Worm (Caenorhabditis elegans) whole organism, L4 larva: ENCODE data around the gene F36H12.3.

ENCODE experiments used
- D1046.2 ChIP-seq: fragments of 200-800 bp; sonication (Bioruptor generic); IDR thresholded peaks from 2 replicates; pipeline ENCODE4 v1.3.6; 2022; ENCODE audit warnings: missing genetic modification characterization, missing compliant biosample characterization
- Y75B8A.6 ChIP-seq: fragments of 200-800 bp; sonication (Bioruptor generic); IDR thresholded peaks from 2 replicates; pipeline ENCODE4 v1.3.6; 2022; ENCODE audit warnings: missing genetic modification reagents, missing genetic modification characterization, missing compliant biosample characterization
- ZK546.5 ChIP-seq, 2 experiments: sonication (generic microtip); optimal IDR thresholded peaks; 2 replicates each; lab custom pipeline; 2017; ENCODE audit warnings: missing biosample characterization in 2 of 2, missing genetic modification characterization in 2 of 2
- aha-1 ChIP-seq: fragments of 150-350 bp; peaks from one replicate; lab custom pipeline; 2014; ENCODE audit warnings: missing biosample characterization, missing genetic modification characterization
- arid-1 ChIP-seq: fragments of 200-800 bp; sonication (Bioruptor generic); conservative IDR thresholded peaks from 2 replicates; pipeline ENCODE4 v1.3.6; 2022; ENCODE audit warnings: missing genetic modification reagents, missing genetic modification characterization, missing compliant biosample characterization
- ceh-28 ChIP-seq: fragments of 150-350 bp; optimal IDR thresholded peaks from 2 replicates; lab custom pipeline; 2014; ENCODE audit warnings: missing biosample characterization, missing genetic modification reagents, missing genetic modification characterization
- ceh-32 ChIP-seq: sonication (generic microtip); optimal IDR thresholded peaks from 2 replicates; lab custom pipeline; 2016; ENCODE audit warnings: mild to moderate bottlenecking, missing genetic modification characterization, missing compliant biosample characterization; ENCODE audit not compliant: poor library complexity
- ceh-44 ChIP-seq: fragments of 200-800 bp; sonication (Bioruptor generic); IDR thresholded peaks from 2 replicates; pipeline ENCODE4 v1.3.6; 2022; ENCODE audit warnings: missing genetic modification reagents, missing genetic modification characterization, missing compliant biosample characterization
- ceh-62 ChIP-seq: sonication (generic microtip); optimal IDR thresholded peaks from 2 replicates; lab custom pipeline; 2017; ENCODE audit warnings: missing biosample characterization, missing genetic modification characterization
- ceh-82 ChIP-seq: sonication (generic microtip); optimal IDR thresholded peaks from 2 replicates; lab custom pipeline; 2017; ENCODE audit warnings: missing biosample characterization, missing genetic modification characterization
- dpl-1 ChIP-seq: fragments of 150-350 bp; optimal IDR thresholded peaks from 2 replicates; lab custom pipeline; 2014; ENCODE audit warnings: missing biosample characterization, missing genetic modification reagents, missing genetic modification characterization
- fos-1 ChIP-seq: fragments of 150-350 bp; optimal IDR thresholded peaks from 2 replicates; lab custom pipeline; 2014; ENCODE audit warnings: missing biosample characterization, missing genetic modification characterization
- hif-1 ChIP-seq, 2 experiments: sonication (generic microtip); optimal IDR thresholded peaks; 2 replicates each; lab custom pipeline; 2016 to 2017; ENCODE audit warnings: missing compliant biosample characterization in 2 of 2, missing genetic modification characterization in 2 of 2, missing genetic modification reagents in 2 of 2, missing genotype in 2 of 2, mild to moderate bottlenecking in 1 of 2
- jun-1 ChIP-seq: fragments of 150-350 bp; optimal IDR thresholded peaks from 2 replicates; lab custom pipeline; 2014; ENCODE audit warnings: missing biosample characterization, missing genetic modification reagents, missing genetic modification characterization
- lsy-2 ChIP-seq, 2 experiments: fragments of 150-350 bp in 1 of 2; sonication (generic microtip) in 1 of 2; optimal IDR thresholded peaks; 2 replicates each; lab custom pipeline; 2014 to 2017; ENCODE audit warnings: missing biosample characterization in 2 of 2, missing genetic modification characterization in 2 of 2
- mdt-29 ChIP-seq: fragments of 200-800 bp; sonication (Bioruptor generic); IDR thresholded peaks from 2 replicates; pipeline ENCODE4 v1.3.6; 2022; ENCODE audit warnings: missing genetic modification reagents, missing genetic modification characterization, missing compliant biosample characterization
- mep-1 ChIP-seq: fragments of 150-350 bp; sonication (generic microtip); optimal IDR thresholded peaks from 3 replicates; lab custom pipeline; 2014; ENCODE audit warnings: missing biosample characterization, missing genetic modification characterization
- mxl-2 ChIP-seq: fragments of 200-800 bp; sonication (Bioruptor generic); conservative IDR thresholded peaks from 2 replicates; pipeline ENCODE4 v1.3.6; 2022; ENCODE audit warnings: missing genetic modification reagents, missing genetic modification characterization, missing compliant biosample characterization
- nhr-11 ChIP-seq: fragments of 150-350 bp; optimal IDR thresholded peaks from 2 replicates; lab custom pipeline; 2014; ENCODE audit warnings: missing biosample characterization, missing genetic modification characterization
- nhr-111 ChIP-seq: fragments of 200-800 bp; sonication (Bioruptor generic); optimal IDR thresholded peaks from 2 replicates; lab custom pipeline; 2018; ENCODE audit warnings: mild to moderate bottlenecking, missing genetic modification characterization, missing compliant biosample characterization
- nhr-6 ChIP-seq: fragments of 150-350 bp; optimal IDR thresholded peaks from 2 replicates; lab custom pipeline; 2014; ENCODE audit warnings: missing biosample characterization, missing genetic modification characterization
- nhr-76 ChIP-seq: fragments of 150-350 bp; optimal IDR thresholded peaks from 2 replicates; lab custom pipeline; 2014; ENCODE audit warnings: missing biosample characterization, missing genetic modification characterization
- saeg-2 ChIP-seq: fragments of 200-800 bp; sonication (Bioruptor generic); IDR thresholded peaks from 2 replicates; pipeline ENCODE4 v1.3.6; 2022; ENCODE audit warnings: missing genetic modification reagents, missing genetic modification characterization, missing compliant biosample characterization
- set-16 ChIP-seq: fragments of 200-800 bp; sonication (Bioruptor generic); IDR thresholded peaks from 2 replicates; pipeline ENCODE4 v1.3.6; 2022; ENCODE audit warnings: missing genetic modification reagents, missing genetic modification characterization, missing compliant biosample characterization
- snpc-1.2 ChIP-seq: fragments of 200-800 bp; sonication (Bioruptor generic); IDR thresholded peaks from 2 replicates; pipeline ENCODE4 v1.3.6; 2022; ENCODE audit warnings: missing genetic modification reagents, missing genetic modification characterization, missing compliant biosample characterization
- spr-1 ChIP-seq: sonication (generic microtip); optimal IDR thresholded peaks from 2 replicates; lab custom pipeline; 2016; ENCODE audit warnings: mild to moderate bottlenecking, missing genetic modification characterization, missing compliant biosample characterization
- tra-1 ChIP-seq: fragments of 200-800 bp; sonication (Bioruptor generic); IDR thresholded peaks from 2 replicates; pipeline ENCODE4 v1.3.6; 2022; ENCODE audit warnings: missing genetic modification reagents, missing genetic modification characterization, missing compliant biosample characterization
- unc-130 ChIP-seq: sonication (generic microtip); optimal IDR thresholded peaks from 2 replicates; lab custom pipeline; 2016; ENCODE audit warnings: missing genetic modification reagents, missing genetic modification characterization, missing compliant biosample characterization
- unc-62 ChIP-seq, 3 experiments: fragments of 150-350 bp in 1 of 3; sonication (generic microtip); optimal IDR thresholded peaks in 2 of 3; peaks in 1 of 3; 1 replicate in 1 of 3; 2 replicates in 2 of 3; lab custom pipeline; 2014 to 2017; ENCODE audit warnings: missing biosample characterization in 3 of 3, missing genetic modification characterization in 3 of 3, missing genetic modification reagents in 3 of 3, missing genotype in 1 of 3
- zfp-3 ChIP-seq: fragments of 200-800 bp; sonication (Bioruptor generic); conservative IDR thresholded peaks from 2 replicates; pipeline ENCODE4 v1.3.6; 2022; ENCODE audit warnings: missing genetic modification reagents, missing genetic modification characterization, missing compliant biosample characterization

The F36H12.3 gene

DNA sequence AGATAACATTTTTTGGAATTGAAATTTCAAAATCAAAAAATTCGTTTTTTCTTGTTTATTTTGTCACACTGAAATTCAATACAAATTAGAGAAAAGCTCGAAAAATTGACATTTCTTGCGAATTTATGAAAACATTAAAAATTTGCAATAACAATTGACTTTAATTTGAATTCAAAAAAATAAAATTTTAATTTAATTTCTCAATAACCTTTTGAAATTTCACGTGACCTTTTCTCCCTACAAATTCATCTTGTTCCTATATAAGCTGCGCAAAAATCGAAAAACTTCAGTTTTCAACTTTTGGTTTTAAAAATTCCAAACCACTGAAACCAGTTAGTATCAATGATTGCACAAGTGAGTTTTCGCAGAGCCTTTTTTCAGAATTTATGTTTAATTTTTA is 3.8 kb upstream of the F36H12.3 start, which contains the start of gene F36H12.4:
Gene F36H12.4, plus strand, starts transcription at position 301 of the 400 bp plus-strand sequence.
- no peak for TF ChIP-seq nhr-11 (tag; lab: Kevin White, UChicago)
- TF ChIP-seq unc-130: no peak
- TF ChIP-seq ceh-62: no peak

DNA sequence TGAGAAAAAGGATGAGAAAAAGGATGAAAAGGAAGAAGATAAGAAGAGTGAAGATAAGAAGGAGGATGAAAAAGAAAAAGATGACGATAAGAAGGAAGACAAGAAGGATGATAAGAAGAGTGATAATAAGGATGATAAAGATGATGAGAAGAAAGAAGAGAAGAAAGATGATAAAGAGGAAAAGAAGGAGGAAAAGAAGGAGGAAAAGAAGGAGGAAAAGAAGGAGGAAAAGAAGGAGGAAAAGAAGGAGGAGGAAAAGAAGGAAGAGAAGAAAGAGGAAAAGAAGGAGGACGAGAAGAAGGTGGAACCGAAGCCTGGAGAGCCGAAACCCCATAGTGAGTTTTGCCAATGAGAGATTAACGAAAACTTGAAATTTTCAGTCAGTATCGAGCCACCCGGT is 767 bp downstream of the F36H12.3 start:
- TF ChIP-seq set-16 (GFP tag; lab: Robert Waterston, UW) (peak; percentile 60; the same call in 1 of the 2 replicates), unc-62 (GFP tag; optimal IDR thresholded peaks at IDR 0.05 in 1 of 2; lab: Kevin White, UChicago) (peak in 1 of 2 experiments; percentile 54), unc-62 (tag; optimal IDR thresholded peaks at IDR 0.05; lab: Kevin White, UChicago) (no peak), mdt-29 (no peak)

DNA sequence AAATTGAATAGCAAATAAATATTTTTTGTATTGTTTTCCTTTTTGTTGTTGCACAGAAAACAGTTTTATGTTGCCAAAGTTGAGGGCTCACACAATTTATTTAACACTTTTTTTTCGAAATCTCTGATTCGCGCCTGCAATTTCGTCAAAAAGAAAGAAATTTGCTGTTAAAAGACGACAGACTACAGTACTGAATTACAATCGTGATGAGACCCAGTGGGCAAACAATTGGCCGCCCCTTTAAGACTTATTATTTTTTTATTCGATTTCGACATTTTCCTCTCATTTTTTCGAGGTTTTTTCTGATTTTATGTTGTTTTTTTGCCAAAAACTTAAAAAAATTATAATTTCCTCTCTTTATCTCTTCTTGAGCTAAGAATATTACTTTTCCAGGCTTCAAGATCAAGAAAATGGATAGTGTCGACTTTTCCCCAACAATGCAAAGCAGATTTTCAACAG is 1.5 kb downstream of the F36H12.3 start, which contains the start of gene slfl-4:
Gene slfl-4, plus strand, starts transcription at position 409 of the 459 bp plus-strand sequence.
- TF ChIP-seq snpc-1.2: no peak
- no peak for TF ChIP-seq hif-1 (tag; optimal IDR thresholded peaks at IDR 0.05; lab: Kevin White, UChicago)
- TF ChIP-seq ceh-32 (tag; lab: Kevin White, UChicago): no peak
- no peak for TF ChIP-seq D1046.2 (GFP tag; lab: Robert Waterston, UW)
- no peak for TF ChIP-seq dpl-1 (GFP tag; lab: Kevin White, UChicago)
- TF ChIP-seq Y75B8A.6: no peak
- TF ChIP-seq spr-1: no peak
- TF ChIP-seq aha-1 (tag; lab: Kevin White, UChicago): no peak
- no peak for TF ChIP-seq nhr-76 (tag; lab: Kevin White, UChicago)

DNA sequence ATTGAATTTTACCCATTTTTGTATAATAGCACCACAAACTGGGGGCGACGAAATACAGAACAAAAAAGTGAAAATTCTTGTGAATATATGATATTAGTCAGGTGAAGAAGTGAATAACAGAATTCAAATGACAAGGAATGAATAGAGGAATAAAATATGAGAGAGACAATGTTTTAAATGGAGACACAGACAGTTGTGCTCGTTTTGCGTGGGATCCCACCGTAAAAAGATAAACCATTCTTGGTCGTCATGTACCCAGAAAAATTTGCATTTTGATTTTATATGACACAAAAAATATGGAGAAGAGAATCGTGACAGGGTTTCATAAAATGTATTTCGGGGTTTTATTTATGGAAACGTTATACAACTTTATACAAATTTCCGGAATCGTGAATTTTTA is 5.1 kb downstream of the F36H12.3 start, which contains the start of gene F36H12.17:
Gene F36H12.17, minus strand, starts transcription at position 101 of the 400 bp plus-strand sequence.
- TF ChIP-seq saeg-2 (GFP tag; lab: Robert Waterston, UW): no peak
- no peak for TF ChIP-seq mxl-2 (GFP tag; lab: Robert Waterston, UW)
- TF ChIP-seq, all 104 proteins: peak for 0

DNA sequence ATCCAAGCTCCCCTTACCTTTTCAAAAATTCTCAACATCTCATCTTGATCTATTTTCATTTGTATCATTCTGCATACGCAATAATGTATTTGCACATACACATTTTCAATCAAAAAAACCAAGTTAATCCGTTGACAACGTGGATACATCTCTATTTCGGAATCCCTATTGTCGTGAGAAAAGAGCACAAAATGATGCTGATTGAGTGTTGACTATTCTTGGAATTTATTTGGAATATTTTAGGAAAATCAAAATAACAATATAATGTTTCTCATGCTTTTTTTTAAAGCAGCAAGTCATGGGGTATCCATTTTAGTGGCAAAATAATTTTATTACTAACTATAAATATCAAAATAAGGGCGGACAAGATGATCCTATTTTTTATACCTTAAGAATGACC is 8.8 kb downstream of the F36H12.3 start:
- TF ChIP-seq fos-1 (tag; lab: Kevin White, UChicago) (no peak), lsy-2 (tag; optimal IDR thresholded peaks at IDR 0.05; lab: Kevin White, UChicago) (no peak), arid-1 (GFP tag; lab: Robert Waterston, UW) (no peak), nhr-11 (tag; lab: Kevin White, UChicago) (no peak), nhr-111 (GFP tag; lab: Kevin White, UChicago) (no peak), jun-1 (no peak), zfp-3 (GFP tag; lab: Robert Waterston, UW) (no peak), set-16 (GFP tag; lab: Robert Waterston, UW) (no peak), mep-1 (tag; lab: Kevin White, UChicago) (no peak), ceh-62 (no peak), nhr-76 (tag; lab: Kevin White, UChicago) (no peak), ceh-82 (no peak), nhr-6 (tag; lab: Kevin White, UChicago) (no peak)
- TF ChIP-seq, all 104 proteins: peak for 0

DNA sequence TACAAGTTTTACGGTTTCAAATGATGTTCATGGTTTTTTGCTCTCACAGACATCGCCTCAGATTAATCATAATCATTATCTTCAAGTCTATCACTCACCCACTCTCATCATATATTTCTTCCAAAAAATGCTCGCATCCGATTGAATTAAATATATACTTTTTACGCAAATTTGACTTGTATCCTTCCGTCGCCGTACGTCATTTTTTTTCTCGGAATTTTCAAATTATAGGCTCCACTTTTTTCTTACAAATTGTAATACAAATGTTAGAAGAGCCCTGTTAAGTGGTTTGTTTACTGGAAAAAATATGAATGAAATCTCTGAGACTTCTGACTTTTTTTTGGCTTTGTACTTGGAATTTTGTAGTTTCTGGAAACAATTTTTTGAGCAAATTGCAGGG is 14.6 kb downstream of the F36H12.3 start:
- TF ChIP-seq tra-1 (GFP tag; lab: Robert Waterston, UW): no peak
- TF ChIP-seq ceh-28: no peak
- TF ChIP-seq ceh-44 (GFP tag; lab: Robert Waterston, UW): no peak
- TF ChIP-seq ZK546.5 (tag; optimal IDR thresholded peaks at IDR 0.05; lab: Kevin White, UChicago): no peak
